Fruit fly (Drosophila melanogaster): ENCODE measurements around the gene CG33263.

The CG33263 gene

DNA sequence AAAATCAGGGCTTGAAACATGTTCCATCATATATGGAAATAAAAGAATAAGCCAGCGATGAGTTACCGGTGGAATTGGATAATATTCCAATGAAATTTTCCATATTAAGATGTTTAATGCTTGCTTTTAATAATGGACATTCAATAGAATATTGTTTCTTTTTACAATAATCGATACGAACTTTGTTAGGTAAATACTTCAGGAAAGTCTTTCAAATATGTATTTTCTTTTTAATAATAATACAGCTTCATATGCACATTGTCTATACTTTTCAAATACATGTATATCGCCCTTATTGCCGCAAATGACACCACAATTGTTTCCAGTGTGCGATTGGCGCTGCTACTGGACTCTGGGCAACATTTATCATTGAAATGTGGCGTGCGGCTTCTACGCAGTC is 17.1 kb downstream of the CG33263 start (continued):
- TF ChIP-seq lola (GFP tag; optimal IDR thresholded peaks at IDR 0.05) (peak in 1 of 3 experiments; percentile 48), CG10979 (tag; optimal IDR thresholded peaks at IDR 0.05) (peak; percentile 6), dmrt11E (tag; optimal IDR thresholded peaks at IDR 0.05) (peak; percentile 40), CG14710 (tag; optimal IDR thresholded peaks at IDR 0.05) (peak; percentile 3), Med (GFP tag) (peak; percentile 41), phol (tag; optimal IDR thresholded peaks at IDR 0.05) (peak; percentile 18), bsh (GFP tag; optimal IDR thresholded peaks at IDR 0.05) (peak in 1 of 2 experiments; percentile 12), CG2116 (GFP tag; optimal IDR thresholded peaks at IDR 0.05) (no peak), sens (GFP tag) (peak; percentile 84), CG18262 (tag; optimal IDR thresholded peaks at IDR 0.05) (peak; percentile 20), cato (GFP tag; optimal IDR thresholded peaks at IDR 0.05; ENCODE audit: borderline replicate concordance) (no peak)

DNA sequence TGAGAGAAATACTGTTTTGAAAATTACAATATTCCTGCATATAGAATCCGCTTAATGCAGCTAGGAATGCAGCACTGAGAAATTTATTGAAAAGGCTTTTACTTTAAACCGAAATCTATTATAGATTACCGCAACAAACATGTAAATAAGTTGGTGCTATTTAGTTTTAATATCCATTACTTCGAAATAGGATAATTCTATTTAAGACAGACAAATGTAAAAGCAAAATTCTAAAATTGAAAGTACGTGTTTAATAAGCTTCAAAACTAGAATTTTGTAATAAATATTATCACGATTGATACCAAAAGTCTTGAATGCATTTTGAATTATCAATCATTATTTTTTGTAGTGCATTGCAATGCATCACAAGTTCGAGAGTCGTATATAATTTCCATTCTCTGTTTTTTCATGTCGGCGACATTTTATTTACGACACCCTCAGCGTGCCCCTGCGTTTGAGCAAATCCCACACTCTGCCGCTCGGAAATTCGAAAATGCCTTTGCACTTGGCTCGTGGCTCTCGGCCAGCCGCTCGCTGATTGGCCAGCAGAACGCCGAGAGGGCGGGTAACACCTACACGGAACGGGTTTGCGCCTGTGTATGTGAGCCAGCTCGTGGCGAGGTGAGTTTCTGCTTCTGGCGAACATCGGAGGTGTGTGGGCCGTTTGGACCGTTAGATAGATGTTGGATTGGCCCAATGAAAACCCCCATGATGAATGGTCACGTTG is 20.7 kb downstream of the CG33263 start:
- TF ChIP-seq chinmo (GFP tag; IDR thresholded peaks at IDR 0.05; ENCODE audit: partially characterized antibody) (peak; percentile 49; the same call in 1 of the 4 replicates), sim (GFP tag; IDR thresholded peaks at IDR 0.05) (0 out of 2 replicates have a peak, but pooled peaks have one; percentile 11), MTF-1 (GFP tag; optimal IDR thresholded peaks at IDR 0.05; ENCODE audit: borderline replicate concordance) (peak; percentile 57), CG30403 (GFP tag; optimal IDR thresholded peaks at IDR 0.05) (peak; percentile 19), Six4 (GFP tag; optimal IDR thresholded peaks at IDR 0.05) (no peak), vvl (GFP tag; IDR thresholded peaks at IDR 0.05) (0 out of 2 replicates have a peak, but pooled peaks have one; percentile 23), Xrp1 (GFP tag; IDR thresholded peaks at IDR 0.05) (peak; percentile 40; the same call in 1 of the 2 replicates), tin (GFP tag; optimal IDR thresholded peaks at IDR 0.05) (peak; percentile 10), dmrt99B (tag; optimal IDR thresholded peaks at IDR 0.05) (peak; percentile 52), scrt (GFP tag; optimal IDR thresholded peaks at IDR 0.05) (no peak), CG8924 (tag; optimal IDR thresholded peaks at IDR 0.05) (peak; percentile 34), CG13775 (GFP tag; optimal IDR thresholded peaks at IDR 0.05) (peak; percentile 42), CG4820 (GFP tag; optimal IDR thresholded peaks at IDR 0.05) (peak; percentile 32), sc (optimal IDR thresholded peaks at IDR 0.05) (no peak), sc (GFP tag; optimal IDR thresholded peaks at IDR 0.05) (peak; percentile 30), Nf-YC (tag; optimal IDR thresholded peaks at IDR 0.05) (peak; percentile 98), CG14710 (tag; optimal IDR thresholded peaks at IDR 0.05) (peak; percentile 76), nerfin-1 (tag; optimal IDR thresholded peaks at IDR 0.05) (peak; percentile 72), Drgx (GFP tag; IDR thresholded peaks at IDR 0.05) (no peak), nmo (GFP tag; optimal IDR thresholded peaks at IDR 0.05) (peak; percentile 68), CG16813 (GFP tag; IDR thresholded peaks at IDR 0.05; ENCODE audit: partially characterized antibody) (no peak), Pdp1 (GFP tag; optimal IDR thresholded peaks at IDR 0.05) (no peak), Dp (GFP tag; optimal IDR thresholded peaks at IDR 0.05) (no peak), cg (GFP tag; optimal IDR thresholded peaks at IDR 0.05) (peak; percentile 81), CG7556 (GFP tag; optimal IDR thresholded peaks at IDR 0.05) (peak; percentile 51), CG12391 (tag; optimal IDR thresholded peaks at IDR 0.05) (peak; percentile 17), Gug (GFP tag; IDR thresholded peaks at IDR 0.05) (no peak; the same call in 3 of the 4 replicates), CG6254 (GFP tag; optimal IDR thresholded peaks at IDR 0.05) (peak; percentile 59), dmrt11E (tag; optimal IDR thresholded peaks at IDR 0.05) (peak; percentile 70), CG11504 (tag; optimal IDR thresholded peaks at IDR 0.05) (peak; percentile 63), jing (GFP tag; optimal IDR thresholded peaks at IDR 0.05) (peak; percentile 10), CG10979 (tag; optimal IDR thresholded peaks at IDR 0.05) (peak; percentile 62), peb (GFP tag; IDR thresholded peaks at IDR 0.05) (no peak), sens (GFP tag) (peak; percentile 96), Asciz (GFP tag; optimal IDR thresholded peaks at IDR 0.05) (peak; percentile 3), Sox100B (GFP tag; optimal IDR thresholded peaks at IDR 0.05) (peak; percentile 49), zen (tag; optimal IDR thresholded peaks at IDR 0.05) (peak; percentile 2), CG2712 (tag; optimal IDR thresholded peaks at IDR 0.05) (peak; percentile 70)
